Worm (Caenorhabditis elegans): ENCODE results near the gene ppt-1.

- TF ChIP-seq klf-2 (GFP tag; conservative IDR thresholded peaks at IDR 0.05): no peak
- no peak for TF ChIP-seq cog-1 (tag; optimal IDR thresholded peaks at IDR 0.05)
- TF ChIP-seq tab-1 (GFP tag; IDR thresholded peaks at IDR 0.05): no peak
- no peak for TF ChIP-seq ztf-23 (GFP tag; IDR thresholded peaks at IDR 0.05)
- TF ChIP-seq flt-1 (GFP tag; IDR thresholded peaks at IDR 0.05): no peak
- TF ChIP-seq ztf-29 (GFP tag; IDR thresholded peaks at IDR 0.05): no peak
These were observed 31.6 kb upstream of the ppt-1 start for ce11 chrV:6657532-6658259.
